1 fruit fly cellular context compared by ENCODE assay signal in genomic region chrX:2134226-2134880, dm6.
A peak's percentile ranks its signal among the peaks of the same experiment; 100 is the strongest.
TF ChIP-seq lines count a peak whose summit lies in the region.

No protein-coding gene starts in this region.

TF ChIP-seq in whole organism, embryonic, 481 proteins besides CTCF, POLR2A, EP300 and RAD21 (continued from another document):
- no peak for TF ChIP-seq schlank (tag; optimal IDR thresholded peaks at IDR 0.05; lab: Kevin White, UChicago)
- TF ChIP-seq Spps (tag; optimal IDR thresholded peaks at IDR 0.05; lab: Kevin White, UChicago): peak; percentile 37
- TF ChIP-seq ranshi (GFP tag; IDR thresholded peaks at IDR 0.05; lab: Robert Waterston, UW): peak; percentile 72
- TF ChIP-seq CG11398 (GFP tag; optimal IDR thresholded peaks at IDR 0.05; lab: Kevin White, UChicago): peak; percentile 8
- TF ChIP-seq ro (GFP tag; IDR thresholded peaks at IDR 0.05; lab: Robert Waterston, UW): no peak
- peak; percentile 28 for TF ChIP-seq CG3407 (GFP tag; optimal IDR thresholded peaks at IDR 0.05; lab: Kevin White, UChicago)
- peak; percentile 49 for TF ChIP-seq CG15011 (GFP tag; optimal IDR thresholded peaks at IDR 0.05; lab: Kevin White, UChicago)
- TF ChIP-seq ab (GFP tag; optimal IDR thresholded peaks at IDR 0.05; lab: Kevin White, UChicago): no peak
- TF ChIP-seq gcm (GFP tag; optimal IDR thresholded peaks at IDR 0.05; lab: Kevin White, UChicago): peak; percentile 49
- TF ChIP-seq ken (GFP tag; IDR thresholded peaks at IDR 0.05; lab: Robert Waterston, UW): peak; percentile 48; the same call in 2 of the 3 replicates
- no peak for TF ChIP-seq nau (GFP tag; optimal IDR thresholded peaks at IDR 0.05; lab: Kevin White, UChicago)
- TF ChIP-seq Nf-YA (GFP tag; IDR thresholded peaks at IDR 0.05; lab: Robert Waterston, UW): no peak
- peak; percentile 27 for TF ChIP-seq NC2α (GFP tag; optimal IDR thresholded peaks at IDR 0.05; lab: Kevin White, UChicago)
- no peak for TF ChIP-seq Hr78 (GFP tag; optimal IDR thresholded peaks at IDR 0.05; lab: Kevin White, UChicago)
- peak; percentile 50 for TF ChIP-seq CG3281 (GFP tag; optimal IDR thresholded peaks at IDR 0.05; lab: Kevin White, UChicago)
- TF ChIP-seq ara (GFP tag; IDR thresholded peaks at IDR 0.05; lab: Robert Waterston, UW): peak; percentile 57
- peak; percentile 34 for TF ChIP-seq cato (GFP tag; optimal IDR thresholded peaks at IDR 0.05; lab: Kevin White, UChicago; ENCODE audit: borderline replicate concordance)
- TF ChIP-seq CG13424 (tag; optimal IDR thresholded peaks at IDR 0.05; lab: Kevin White, UChicago): peak; percentile 76
- peak; percentile 68 for TF ChIP-seq HHEX (GFP tag; optimal IDR thresholded peaks at IDR 0.05; lab: Kevin White, UChicago)
- TF ChIP-seq shn (GFP tag; optimal IDR thresholded peaks at IDR 0.05; lab: Kevin White, UChicago): peak; percentile 13
- no peak for TF ChIP-seq trh (GFP tag; optimal IDR thresholded peaks at IDR 0.05; lab: Kevin White, UChicago)
- TF ChIP-seq BtbVII (GFP tag; optimal IDR thresholded peaks at IDR 0.05; lab: Kevin White, UChicago): peak; percentile 26
- 0 out of 2 replicates have a peak, but pooled peaks have one; percentile 33 for TF ChIP-seq sim (GFP tag; IDR thresholded peaks at IDR 0.05; lab: Robert Waterston, UW)
- peak; percentile 76 for TF ChIP-seq fd96Cb (tag; optimal IDR thresholded peaks at IDR 0.05; lab: Kevin White, UChicago)
- TF ChIP-seq Elba2 (GFP tag; optimal IDR thresholded peaks at IDR 0.05; lab: Kevin White, UChicago): no peak
- TF ChIP-seq nerfin-2 (GFP tag; IDR thresholded peaks at IDR 0.05; lab: Robert Waterston, UW; ENCODE audit: partially characterized antibody): no peak
- TF ChIP-seq sr (GFP tag; IDR thresholded peaks at IDR 0.05; lab: Robert Waterston, UW): no peak
- no peak for TF ChIP-seq hbn (GFP tag; IDR thresholded peaks at IDR 0.05; lab: Robert Waterston, UW; ENCODE audit: partially characterized antibody)
- no peak for TF ChIP-seq pan (optimal IDR thresholded peaks at IDR 0.05; lab: Kevin White, UChicago)
- TF ChIP-seq pan (GFP tag; optimal IDR thresholded peaks at IDR 0.05 in 1 of 2, IDR thresholded peaks at IDR 0.05 in 1 of 2): peak in 1 of 2 experiments; percentile 72
TF ChIP-seq in whole organism, embryonic: peak in this region for 301.
